Fruit fly (Drosophila melanogaster) whole organism, embryonic: ENCODE data around the gene CG42542.

Experiments
- Atf-2 ChIP-seq: fragments of 200-800 bp; sonication (Bioruptor generic); optimal IDR thresholded peaks from 2 replicates; lab custom pipeline; 2016; ENCODE audit warnings: missing biosample characterization, missing genetic modification characterization
- BEAF-32 ChIP-seq: fragments of 200-800 bp; sonication (Bioruptor generic); optimal IDR thresholded peaks from 3 replicates; lab custom pipeline; 2017; ENCODE audit warnings: missing biosample characterization, missing genetic modification characterization, mild to moderate bottlenecking, moderate library complexity, missing genetic modification reagents
- Blimp-1 ChIP-seq: fragments of 200-800 bp; sonication (Bioruptor generic); optimal IDR thresholded peaks from 3 replicates; lab custom pipeline; 2018; ENCODE audit warnings: missing biosample characterization, missing genetic modification characterization, mild to moderate bottlenecking, moderate library complexity, missing genetic modification reagents
- BtbVII ChIP-seq: fragments of 200-800 bp; sonication (Bioruptor generic); optimal IDR thresholded peaks from 3 replicates; lab custom pipeline; 2017; ENCODE audit warnings: missing biosample characterization, mild to moderate bottlenecking, missing genetic modification characterization
- CG10209 ChIP-seq: fragments of 200-800 bp; sonication (Bioruptor generic); optimal IDR thresholded peaks from 3 replicates; lab custom pipeline; 2017; ENCODE audit warnings: missing biosample characterization, mild to moderate bottlenecking, missing genetic modification characterization, missing genetic modification reagents
- CG11696 ChIP-seq: fragments of 200-800 bp; sonication (Bioruptor generic); IDR thresholded peaks from 2 replicates; pipeline ENCODE4 v1.3.6; 2022; ENCODE audit warnings: missing biosample characterization, missing genetic modification characterization
- CG12236 ChIP-seq: fragments of 200-800 bp; sonication (Bioruptor generic); optimal IDR thresholded peaks from 2 replicates; lab custom pipeline; 2016; ENCODE audit warnings: missing biosample characterization, missing genetic modification characterization
- CG12942 ChIP-seq: fragments of 200-800 bp; sonication (Bioruptor generic); optimal IDR thresholded peaks from 3 replicates; lab custom pipeline; 2016; ENCODE audit warnings: missing biosample characterization, missing genetic modification characterization
- CG13894 ChIP-seq: fragments of 200-800 bp; sonication (Bioruptor generic); optimal IDR thresholded peaks from 3 replicates; lab custom pipeline; 2018; ENCODE audit warnings: missing biosample characterization, mild to moderate bottlenecking, missing genetic modification characterization, moderate library complexity
- CG17328 ChIP-seq: fragments of 200-800 bp; sonication (Bioruptor generic); IDR thresholded peaks from 2 replicates; pipeline ENCODE4 v1.3.6; 2022; ENCODE audit warnings: missing biosample characterization, missing genetic modification characterization
- CG18011 ChIP-seq: fragments of 200-800 bp; sonication (Bioruptor generic); optimal IDR thresholded peaks from 2 replicates; lab custom pipeline; 2017; ENCODE audit warnings: missing biosample characterization, missing genetic modification characterization, mild to moderate bottlenecking, moderate library complexity, missing genotype
- CG2199 ChIP-seq: fragments of 200-800 bp; sonication (Bioruptor generic); IDR thresholded peaks from 3 replicates; pipeline ENCODE4 v1.3.6; 2022; ENCODE audit warnings: missing biosample characterization, missing genetic modification characterization
- CG2202 ChIP-seq: fragments of 200-800 bp; sonication (Bioruptor generic); optimal IDR thresholded peaks from 2 replicates; lab custom pipeline; 2018; ENCODE audit warnings: missing biosample characterization, mild to moderate bottlenecking, missing genetic modification characterization
- CG2712 ChIP-seq: fragments of 200-800 bp; optimal IDR thresholded peaks from 3 replicates; lab custom pipeline; 2019; ENCODE audit warnings: missing biosample characterization, mild to moderate bottlenecking, missing genetic modification characterization, moderate library complexity
- CG30403 ChIP-seq: fragments of 200-800 bp; sonication (Bioruptor generic); optimal IDR thresholded peaks from 3 replicates; lab custom pipeline; 2016; ENCODE audit warnings: missing biosample characterization, missing genetic modification characterization
- CG31365 ChIP-seq: fragments of 200-800 bp; sonication (Bioruptor generic); optimal IDR thresholded peaks from 2 replicates; lab custom pipeline; 2018; ENCODE audit warnings: missing biosample characterization, mild to moderate bottlenecking, missing genetic modification characterization
- CG43689 ChIP-seq: fragments of 200-800 bp; sonication (Bioruptor generic); IDR thresholded peaks from 2 replicates; pipeline ENCODE4 v1.3.6; 2022; ENCODE audit warnings: missing biosample characterization, missing genetic modification characterization
- CG4404 ChIP-seq: fragments of 200-800 bp; sonication (Bioruptor generic); IDR thresholded peaks from 2 replicates; pipeline ENCODE4 v1.3.6; 2022; ENCODE audit warnings: missing biosample characterization, missing genetic modification characterization
- CG7928 ChIP-seq: fragments of 200-800 bp; sonication (Bioruptor generic); optimal IDR thresholded peaks from 2 replicates; lab custom pipeline; 2017; ENCODE audit warnings: missing biosample characterization, mild to moderate bottlenecking, missing genetic modification characterization
- CG7963 ChIP-seq: fragments of 200-800 bp; sonication (Bioruptor generic); IDR thresholded peaks from 3 replicates; pipeline ENCODE4 v1.3.6; 2022; ENCODE audit warnings: missing biosample characterization, missing genetic modification characterization; ENCODE audit not compliant: partially characterized antibody
- CG9876 ChIP-seq: fragments of 200-800 bp; sonication (Bioruptor generic); optimal IDR thresholded peaks from 2 replicates; lab custom pipeline; 2016; ENCODE audit warnings: missing biosample characterization, missing genetic modification characterization
- D19A ChIP-seq: fragments of 200-800 bp; optimal IDR thresholded peaks from 3 replicates; lab custom pipeline; 2019; ENCODE audit warnings: missing biosample characterization, mild to moderate bottlenecking, missing genetic modification characterization, moderate library complexity
- Deaf1 ChIP-seq: fragments of 200-800 bp; optimal IDR thresholded peaks from 3 replicates; lab custom pipeline; 2019; ENCODE audit warnings: missing biosample characterization, mild to moderate bottlenecking, missing genetic modification characterization, moderate library complexity
- Ets97D ChIP-seq: fragments of 200-800 bp; sonication (Bioruptor generic); optimal IDR thresholded peaks from 3 replicates; lab custom pipeline; 2016; ENCODE audit warnings: missing biosample characterization, missing genetic modification characterization
- Jarid2 ChIP-seq: fragments of 200-800 bp; sonication (Bioruptor generic); optimal IDR thresholded peaks from 3 replicates; lab custom pipeline; 2017; ENCODE audit warnings: mild to moderate bottlenecking, missing biosample characterization, missing genetic modification reagents, missing genetic modification characterization
- MBD-R2 ChIP-seq: fragments of 200-800 bp; sonication (Bioruptor generic); IDR thresholded peaks from 2 replicates; pipeline ENCODE4 v1.3.6; 2022; ENCODE audit warnings: missing biosample characterization, missing genetic modification characterization
- Pdp1 ChIP-seq, 2 experiments: fragments of 200-800 bp; sonication (Bioruptor generic); optimal IDR thresholded peaks; 3 replicates each; lab custom pipeline; 2016; ENCODE audit warnings: missing biosample characterization in 2 of 2, missing genetic modification characterization in 2 of 2, mild to moderate bottlenecking in 1 of 2, moderate library complexity in 1 of 2
- Poxn ChIP-seq: fragments of 200-800 bp; sonication (Bioruptor generic); IDR thresholded peaks from 2 replicates; pipeline ENCODE4 v1.3.6; 2022; ENCODE audit warnings: missing biosample characterization, missing genetic modification characterization
- abd-A ChIP-seq: fragments of 200-800 bp; sonication (Bioruptor generic); optimal IDR thresholded peaks from 3 replicates; lab custom pipeline; 2019; ENCODE audit warnings: missing biosample characterization, mild to moderate bottlenecking, missing genetic modification characterization, moderate library complexity
- ase ChIP-seq: fragments of 200-800 bp; sonication (Bioruptor generic); IDR thresholded peaks from 3 replicates; pipeline ENCODE4 v1.3.6; 2022; ENCODE audit warnings: missing biosample characterization, missing genetic modification characterization
- chinmo ChIP-seq: fragments of 200-800 bp; sonication (Bioruptor generic); IDR thresholded peaks from 4 replicates; pipeline ENCODE4 v1.3.6; 2022; ENCODE audit warnings: missing biosample characterization, missing genetic modification characterization; ENCODE audit not compliant: partially characterized antibody
- dimm ChIP-seq: fragments of 200-800 bp; sonication (Bioruptor generic); IDR thresholded peaks from 2 replicates; pipeline ENCODE4 v1.3.6; 2022; ENCODE audit warnings: missing biosample characterization, missing genetic modification characterization
- dysf ChIP-seq: fragments of 200-800 bp; sonication (Bioruptor generic); IDR thresholded peaks from 3 replicates; pipeline ENCODE4 v1.3.6; 2022; ENCODE audit warnings: missing biosample characterization, missing genetic modification characterization
- exex ChIP-seq: fragments of 200-800 bp; sonication (Bioruptor generic); optimal IDR thresholded peaks from 4 replicates; lab custom pipeline; 2018; ENCODE audit warnings: missing biosample characterization, mild to moderate bottlenecking, missing genetic modification characterization, moderate library complexity
- gfzf ChIP-seq: fragments of 200-800 bp; sonication (Bioruptor generic); optimal IDR thresholded peaks from 2 replicates; lab custom pipeline; 2016; ENCODE audit warnings: missing biosample characterization, mild to moderate bottlenecking, missing genetic modification characterization, moderate library complexity
- grau ChIP-seq: fragments of 200-800 bp; optimal IDR thresholded peaks from 3 replicates; lab custom pipeline; 2019; ENCODE audit warnings: missing biosample characterization, mild to moderate bottlenecking, missing genetic modification characterization, moderate library complexity
- gro ChIP-seq: fragments of 200-800 bp; sonication (Bioruptor generic); optimal IDR thresholded peaks from 2 replicates; lab custom pipeline; 2016; ENCODE audit warnings: missing biosample characterization, missing genetic modification characterization
- lmd ChIP-seq: fragments of 200-800 bp; sonication (Bioruptor generic); IDR thresholded peaks from 2 replicates; pipeline ENCODE4 v1.3.6; 2022; ENCODE audit warnings: missing biosample characterization, missing genetic modification characterization
- org-1 ChIP-seq: fragments of 200-800 bp; sonication (Bioruptor generic); optimal IDR thresholded peaks from 2 replicates; lab custom pipeline; 2017; ENCODE audit warnings: missing biosample characterization, missing genetic modification characterization
- rib ChIP-seq: fragments of 200-800 bp; sonication (Bioruptor generic); IDR thresholded peaks from 2 replicates; pipeline ENCODE4 v1.3.6; 2022; ENCODE audit warnings: missing biosample characterization, missing genetic modification characterization
- scrt ChIP-seq: fragments of 200-800 bp; sonication (Bioruptor generic); optimal IDR thresholded peaks from 2 replicates; lab custom pipeline; 2018; ENCODE audit warnings: missing biosample characterization, mild to moderate bottlenecking, missing genetic modification characterization, moderate library complexity
- sens ChIP-seq: fragments of 200-800 bp; sonication (Bioruptor generic); peaks from one replicate; lab custom pipeline; 2016; ENCODE audit warnings: missing biosample characterization, missing genetic modification characterization
- seq ChIP-seq: fragments of 200-800 bp; sonication (Bioruptor generic); IDR thresholded peaks from 2 replicates; pipeline ENCODE4 v1.3.6; 2022; ENCODE audit warnings: missing biosample characterization, missing genetic modification characterization
- sqz ChIP-seq: fragments of 200-800 bp; sonication (Bioruptor generic); optimal IDR thresholded peaks from 3 replicates; lab custom pipeline; 2018; ENCODE audit warnings: missing biosample characterization, mild to moderate bottlenecking, missing genetic modification characterization
- sug ChIP-seq: fragments of 200-800 bp; optimal IDR thresholded peaks from 2 replicates; lab custom pipeline; 2019; ENCODE audit warnings: missing biosample characterization, mild to moderate bottlenecking, missing genetic modification characterization, moderate library complexity
- tna ChIP-seq: fragments of 200-800 bp; sonication (Bioruptor generic); IDR thresholded peaks from 2 replicates; pipeline ENCODE4 v1.3.6; 2022; ENCODE audit warnings: missing biosample characterization, missing genetic modification characterization; ENCODE audit not compliant: partially characterized antibody
- trh ChIP-seq: fragments of 200-800 bp; sonication (Bioruptor generic); optimal IDR thresholded peaks from 2 replicates; lab custom pipeline; 2016; ENCODE audit warnings: missing biosample characterization, missing genetic modification characterization
- vnd ChIP-seq: fragments of 200-800 bp; sonication (Bioruptor generic); IDR thresholded peaks from 3 replicates; pipeline ENCODE4 v1.3.6; 2022; ENCODE audit warnings: missing biosample characterization, missing genetic modification characterization; ENCODE audit not compliant: partially characterized antibody
- vvl ChIP-seq: fragments of 200-800 bp; sonication (Bioruptor generic); IDR thresholded peaks from 2 replicates; pipeline ENCODE4 v1.3.6; 2022; ENCODE audit warnings: missing biosample characterization, missing genetic modification characterization

CG42542 gene

DNA sequence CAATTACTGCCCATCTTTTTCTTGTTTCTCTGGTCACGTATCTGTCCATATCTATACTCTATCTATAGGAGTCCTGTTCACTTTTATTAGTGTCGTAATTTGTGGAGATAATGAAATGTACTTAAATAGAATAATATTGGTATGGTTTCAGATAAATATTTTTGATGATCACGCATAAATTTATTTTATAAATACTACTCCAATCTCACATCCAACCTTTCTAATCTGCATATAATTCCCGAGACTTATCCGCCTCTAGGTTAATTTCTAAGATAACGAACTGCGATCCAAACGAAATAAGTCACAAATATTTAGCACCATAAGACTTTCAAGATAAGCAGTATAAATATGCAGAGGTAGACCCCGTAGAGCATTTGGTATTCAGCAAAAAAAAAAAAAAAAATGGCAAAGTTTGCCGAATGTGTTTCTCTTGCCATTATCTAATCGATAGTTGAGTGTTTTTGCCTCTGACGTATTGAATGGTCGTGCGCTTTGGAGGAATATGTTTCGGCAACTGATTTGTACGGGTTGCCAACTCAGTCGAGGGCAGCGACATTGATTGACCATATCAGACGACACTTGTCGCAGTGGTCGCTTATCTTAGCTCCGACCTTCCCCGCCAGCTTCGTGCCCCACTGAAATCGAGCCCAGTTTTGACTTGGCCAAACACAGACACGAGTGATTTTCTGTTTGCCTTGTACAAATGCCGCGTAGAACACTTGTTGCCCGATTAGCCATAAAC lies 1.8 kb downstream of the CG42542 start (continued):
- TF ChIP-seq CG9876 (GFP tag; lab: Kevin White, UChicago): no peak
- no peak for TF ChIP-seq scrt (GFP tag; lab: Kevin White, UChicago)
- TF ChIP-seq dysf: no peak
- no peak for TF ChIP-seq Ets97D (GFP tag; lab: Kevin White, UChicago)
- TF ChIP-seq CG12942 (GFP tag; lab: Kevin White, UChicago): no peak
- peak; percentile 26 for TF ChIP-seq gro (GFP tag; lab: Kevin White, UChicago)
- peak; percentile 80 for TF ChIP-seq Deaf1
- peak; percentile 47; the same call in 1 of the 2 replicates for TF ChIP-seq rib (GFP tag; lab: Robert Waterston, UW)
- no peak for TF ChIP-seq Atf-2 (GFP tag; lab: Kevin White, UChicago)
- no peak for TF ChIP-seq ase (GFP tag; lab: Robert Waterston, UW)
- no peak for TF ChIP-seq lmd (GFP tag; lab: Robert Waterston, UW)
- TF ChIP-seq BtbVII: peak; percentile 76
- no peak for TF ChIP-seq Blimp-1 (GFP tag; lab: Kevin White, UChicago)
- no peak for TF ChIP-seq CG2712 (tag; lab: Kevin White, UChicago)
- no peak for TF ChIP-seq CG7928 (GFP tag; lab: Kevin White, UChicago)
- TF ChIP-seq vnd (GFP tag; lab: Robert Waterston, UW): no peak
- TF ChIP-seq exex (tag; lab: Kevin White, UChicago): peak; percentile 72
- TF ChIP-seq D19A (tag; lab: Kevin White, UChicago): peak; percentile 74
- TF ChIP-seq CG10209 (GFP tag; lab: Kevin White, UChicago): no peak
- TF ChIP-seq BEAF-32: no peak
- TF ChIP-seq MBD-R2 (GFP tag; lab: Robert Waterston, UW): 0 out of 2 replicates have a peak, but pooled peaks have one; percentile 8

DNA sequence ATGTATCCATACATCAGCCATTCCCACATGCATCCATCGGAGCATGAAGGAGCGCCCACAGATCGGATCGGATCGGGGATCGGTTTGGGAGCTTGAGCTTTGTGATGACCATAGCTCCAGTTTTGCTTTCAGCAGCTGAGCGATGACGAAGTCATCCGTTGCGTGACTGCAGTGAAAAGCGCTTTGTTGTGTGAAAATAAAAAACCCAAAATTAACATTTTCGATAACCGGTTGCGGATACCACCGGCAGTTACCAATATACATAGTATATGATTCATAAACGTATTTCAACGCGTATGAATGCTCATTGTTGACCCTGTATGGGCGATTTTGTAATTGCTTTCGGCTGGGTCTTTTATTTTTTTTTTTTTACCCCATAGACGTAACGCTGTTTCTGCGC lies 8.8 kb downstream of the CG42542 start:
- TF ChIP-seq chinmo (GFP tag; lab: Robert Waterston, UW): 0 out of 4 replicates have a peak, but pooled peaks have one; percentile 35
- no peak for TF ChIP-seq CG12236 (GFP tag; lab: Kevin White, UChicago)
- TF ChIP-seq Pdp1 (GFP tag; optimal IDR thresholded peaks at IDR 0.05; lab: Kevin White, UChicago): peak in 1 of 2 experiments; percentile 48
- no peak for TF ChIP-seq Poxn (GFP tag; lab: Robert Waterston, UW)
- no peak for TF ChIP-seq seq (GFP tag; lab: Robert Waterston, UW)
- TF ChIP-seq dimm: no peak
- no peak for TF ChIP-seq gfzf (GFP tag; lab: Kevin White, UChicago)
- TF ChIP-seq grau: no peak
- TF ChIP-seq trh (GFP tag; lab: Kevin White, UChicago): no peak
- peak; percentile 40 for TF ChIP-seq sens (GFP tag; lab: Kevin White, UChicago)
- no peak for TF ChIP-seq tna
- TF ChIP-seq CG13894 (tag; lab: Kevin White, UChicago): peak; percentile 20
- TF ChIP-seq CG11696 (GFP tag; lab: Robert Waterston, UW): no peak
- no peak for TF ChIP-seq CG2202 (tag; lab: Kevin White, UChicago)
- no peak for TF ChIP-seq CG4404 (GFP tag; lab: Robert Waterston, UW)
- TF ChIP-seq vvl (GFP tag; lab: Robert Waterston, UW): peak; percentile 61; the same call in 1 of the 2 replicates
- TF ChIP-seq sqz (GFP tag; lab: Kevin White, UChicago): peak; percentile 61
- no peak for TF ChIP-seq Jarid2 (GFP tag; lab: Kevin White, UChicago)
- TF ChIP-seq CG43689 (GFP tag; lab: Robert Waterston, UW): no peak
- no peak for TF ChIP-seq CG30403 (GFP tag; lab: Kevin White, UChicago)
- no peak for TF ChIP-seq CG18011 (GFP tag; lab: Kevin White, UChicago)
- TF ChIP-seq org-1 (GFP tag; lab: Kevin White, UChicago): no peak
- no peak for TF ChIP-seq sug
- no peak for TF ChIP-seq CG31365 (tag; lab: Kevin White, UChicago)
- TF ChIP-seq abd-A (tag; lab: Kevin White, UChicago): no peak
- TF ChIP-seq CG17328 (GFP tag; lab: Robert Waterston, UW): no peak
- TF ChIP-seq CG7963 (GFP tag; lab: Robert Waterston, UW): 0 out of 3 replicates have a peak, but pooled peaks have one; percentile 19
- 0 out of 3 replicates have a peak, but pooled peaks have one; percentile 35 for TF ChIP-seq CG2199
- no peak for TF ChIP-seq CG2712 (tag; lab: Kevin White, UChicago)
- no peak for TF ChIP-seq Blimp-1 (GFP tag; lab: Kevin White, UChicago)
